Worm (Caenorhabditis elegans) whole organism, L4 larva: ENCODE results near the gene nhr-99.

Experiments
- F44E2.7 ChIP-seq: fragments of 200-800 bp; sonication (Bioruptor generic); IDR thresholded peaks from 2 replicates; pipeline ENCODE4 v2.1.2; 2022; ENCODE audit warnings: missing genetic modification characterization, missing compliant biosample characterization
- ama-1 ChIP-seq: fragments of 150-350 bp; optimal IDR thresholded peaks from 2 replicates; lab custom pipeline; 2014; ENCODE audit warnings: inconsistent platforms, mixed read lengths
- fos-1 ChIP-seq: fragments of 150-350 bp; optimal IDR thresholded peaks from 2 replicates; lab custom pipeline; 2014; ENCODE audit warnings: missing biosample characterization, missing genetic modification characterization
- jun-1 ChIP-seq: fragments of 150-350 bp; optimal IDR thresholded peaks from 2 replicates; lab custom pipeline; 2014; ENCODE audit warnings: missing biosample characterization, missing genetic modification reagents, missing genetic modification characterization
- nhr-237 ChIP-seq: sonication (generic microtip); optimal IDR thresholded peaks from 2 replicates; lab custom pipeline; 2017; ENCODE audit warnings: missing biosample characterization, missing genetic modification characterization
- nhr-25 ChIP-seq: sonication (generic microtip); optimal IDR thresholded peaks from 2 replicates; lab custom pipeline; 2017; ENCODE audit warnings: missing genetic modification characterization, mild to moderate bottlenecking, missing compliant biosample characterization, antibody characterized with exemption, moderate library complexity, borderline replicate concordance; ENCODE audit not compliant: insufficient read depth
- nhr-28 ChIP-seq: fragments of 150-350 bp; optimal IDR thresholded peaks from 2 replicates; lab custom pipeline; 2014; ENCODE audit warnings: missing biosample characterization, missing genetic modification characterization
- nhr-6 ChIP-seq: fragments of 150-350 bp; optimal IDR thresholded peaks from 2 replicates; lab custom pipeline; 2014; ENCODE audit warnings: missing biosample characterization, missing genetic modification characterization
- nhr-76 ChIP-seq: fragments of 150-350 bp; optimal IDR thresholded peaks from 2 replicates; lab custom pipeline; 2014; ENCODE audit warnings: missing biosample characterization, missing genetic modification characterization
- pha-4 ChIP-seq, 2 experiments: fragments of 150-350 bp in 1 of 2; fragments of 200-800 bp in 1 of 2; sonication (Bioruptor generic) in 1 of 2; IDR thresholded peaks in 1 of 2; optimal IDR thresholded peaks in 1 of 2; 2 replicates each; pipeline versions ENCODE4 v1.3.6 to Lab custom; 2014 to 2022; ENCODE audit warnings: missing genetic modification characterization in 2 of 2, missing genetic modification reagents in 2 of 2, missing biosample characterization in 1 of 2, missing compliant biosample characterization in 1 of 2
- snpc-4 ChIP-seq: fragments of 150-350 bp; optimal IDR thresholded peaks from 2 replicates; lab custom pipeline; 2014; ENCODE audit warnings: missing biosample characterization, missing genetic modification characterization
- spr-3 ChIP-seq: fragments of 200-800 bp; sonication (Bioruptor generic); optimal IDR thresholded peaks from 2 replicates; lab custom pipeline; 2018; ENCODE audit warnings: mild to moderate bottlenecking, missing genetic modification characterization, missing compliant biosample characterization

- TF ChIP-seq nhr-28 (tag; lab: Kevin White, UChicago) (no peak), jun-1 (tag; lab: Kevin White, UChicago) (no peak), ama-1 (lab: Kevin White, UChicago) (no peak), nhr-25 (tag; lab: Kevin White, UChicago) (no peak), F44E2.7 (GFP tag; lab: Robert Waterston, UW) (no peak), spr-3 (GFP tag; lab: Kevin White, UChicago) (no peak), nhr-6 (tag; lab: Kevin White, UChicago) (no peak), snpc-4 (no peak), nhr-237 (tag; lab: Kevin White, UChicago) (no peak), pha-4 (GFP tag; IDR thresholded peaks at IDR 0.05; lab: Robert Waterston, UW) (no peak), pha-4 (tag; optimal IDR thresholded peaks at IDR 0.05; lab: Kevin White, UChicago) (no peak), fos-1 (tag; lab: Kevin White, UChicago) (no peak), nhr-76 (no peak)
Measured at ce11 chrV:497399-497798, 22.8 kb downstream of the nhr-99 start, which contains the start of gene T01G6.1.
